Fruit fly (Drosophila melanogaster) whole organism, embryonic: ENCODE data around the gene Syx13.
A peak's percentile ranks its signal among the peaks of the same experiment; 100 is the strongest.

Source experiments
- Atf3 ChIP-seq: fragments of 200-800 bp; sonication (Bioruptor generic); optimal IDR thresholded peaks from 3 replicates; lab custom pipeline; 2016; ENCODE audit warnings: missing biosample characterization, missing genetic modification characterization
- Atf6 ChIP-seq: fragments of 200-800 bp; sonication (Bioruptor generic); IDR thresholded peaks from 2 replicates; pipeline ENCODE4 v1.3.6; 2022; ENCODE audit warnings: missing biosample characterization, missing genetic modification characterization
- BEAF-32 ChIP-seq: fragments of 200-800 bp; sonication (Bioruptor generic); optimal IDR thresholded peaks from 3 replicates; lab custom pipeline; 2017; ENCODE audit warnings: missing biosample characterization, missing genetic modification characterization, mild to moderate bottlenecking, moderate library complexity, missing genetic modification reagents
- Bteb2 ChIP-seq: fragments of 200-800 bp; sonication (Bioruptor generic); optimal IDR thresholded peaks from 2 replicates; lab custom pipeline; 2016; ENCODE audit warnings: missing biosample characterization, missing genetic modification characterization
- CG10274 ChIP-seq: fragments of 200-800 bp; sonication (Bioruptor generic); optimal IDR thresholded peaks from 3 replicates; lab custom pipeline; 2017; ENCODE audit warnings: missing biosample characterization, mild to moderate bottlenecking, missing genetic modification characterization
- CG10959 ChIP-seq: fragments of 200-800 bp; sonication (Bioruptor generic); IDR thresholded peaks from 2 replicates; pipeline ENCODE4 v1.3.6; 2022; ENCODE audit warnings: missing biosample characterization, missing genetic modification characterization
- CG13287 ChIP-seq: fragments of 200-800 bp; sonication (Bioruptor generic); IDR thresholded peaks from 2 replicates; pipeline ENCODE4 v1.3.6; 2022; ENCODE audit warnings: missing biosample characterization, missing genetic modification characterization; ENCODE audit not compliant: partially characterized antibody
- CG13624 ChIP-seq: fragments of 200-800 bp; sonication (Bioruptor generic); optimal IDR thresholded peaks from 2 replicates; lab custom pipeline; 2016; ENCODE audit warnings: missing biosample characterization, missing genetic modification characterization
- CG14441 ChIP-seq: fragments of 200-800 bp; sonication (Bioruptor generic); IDR thresholded peaks from 2 replicates; pipeline ENCODE4 v1.3.6; 2022; ENCODE audit warnings: missing biosample characterization, missing genetic modification characterization
- CG14710 ChIP-seq: fragments of 200-800 bp; sonication (Bioruptor generic); optimal IDR thresholded peaks from 3 replicates; lab custom pipeline; 2019; ENCODE audit warnings: missing biosample characterization, mild to moderate bottlenecking, missing genetic modification characterization, moderate library complexity
- CG15514 ChIP-seq: fragments of 200-800 bp; sonication (Bioruptor generic); optimal IDR thresholded peaks from 3 replicates; lab custom pipeline; 2017; ENCODE audit warnings: missing biosample characterization, missing genetic modification characterization, mild to moderate bottlenecking, moderate library complexity, missing genetic modification reagents
- CG16779 ChIP-seq: fragments of 200-800 bp; sonication (Bioruptor generic); IDR thresholded peaks from 2 replicates; pipeline ENCODE4 v1.3.6; 2022; ENCODE audit warnings: missing biosample characterization, missing genetic modification characterization
- CG17328 ChIP-seq: fragments of 200-800 bp; sonication (Bioruptor generic); IDR thresholded peaks from 2 replicates; pipeline ENCODE4 v1.3.6; 2022; ENCODE audit warnings: missing biosample characterization, missing genetic modification characterization
- CG1792 ChIP-seq: fragments of 200-800 bp; sonication (Bioruptor generic); optimal IDR thresholded peaks from 2 replicates; lab custom pipeline; 2016; ENCODE audit warnings: missing biosample characterization, missing genetic modification characterization
- CG2116 ChIP-seq: fragments of 200-800 bp; sonication (Bioruptor generic); optimal IDR thresholded peaks from 3 replicates; lab custom pipeline; 2018; ENCODE audit warnings: missing biosample characterization, mild to moderate bottlenecking, missing genetic modification characterization
- CG2120 ChIP-seq: fragments of 200-800 bp; sonication (Bioruptor generic); optimal IDR thresholded peaks from 3 replicates; lab custom pipeline; 2016; ENCODE audit warnings: missing biosample characterization, missing genetic modification characterization
- CG30403 ChIP-seq: fragments of 200-800 bp; sonication (Bioruptor generic); optimal IDR thresholded peaks from 3 replicates; lab custom pipeline; 2016; ENCODE audit warnings: missing biosample characterization, missing genetic modification characterization
- CG3995 ChIP-seq: fragments of 200-800 bp; sonication (Bioruptor generic); optimal IDR thresholded peaks from 3 replicates; lab custom pipeline; 2016; ENCODE audit warnings: missing biosample characterization, missing genetic modification characterization
- CG42726 ChIP-seq: fragments of 200-800 bp; sonication (Bioruptor generic); IDR thresholded peaks from 2 replicates; pipeline ENCODE4 v1.3.6; 2022; ENCODE audit warnings: missing biosample characterization, missing genetic modification characterization; ENCODE audit not compliant: partially characterized antibody
- CG4854 ChIP-seq: fragments of 200-800 bp; sonication (Bioruptor generic); optimal IDR thresholded peaks from 2 replicates; lab custom pipeline; 2016; ENCODE audit warnings: missing biosample characterization, missing genetic modification characterization, inconsistent platforms
- CG6654 ChIP-seq: fragments of 200-800 bp; sonication (Bioruptor generic); optimal IDR thresholded peaks from 2 replicates; lab custom pipeline; 2017; ENCODE audit warnings: missing biosample characterization, mild to moderate bottlenecking, missing genetic modification characterization
- CG6813 ChIP-seq: fragments of 200-800 bp; sonication (Bioruptor generic); optimal IDR thresholded peaks from 2 replicates; lab custom pipeline; 2017; ENCODE audit warnings: missing biosample characterization, missing genetic modification characterization, mild to moderate bottlenecking, moderate library complexity, missing genetic modification reagents
- CG7556 ChIP-seq: fragments of 200-800 bp; sonication (Bioruptor generic); optimal IDR thresholded peaks from 2 replicates; lab custom pipeline; 2017; ENCODE audit warnings: missing biosample characterization, mild to moderate bottlenecking, missing genetic modification characterization
- CG7786 ChIP-seq: fragments of 200-800 bp; sonication (Bioruptor generic); optimal IDR thresholded peaks from 2 replicates; lab custom pipeline; 2016; ENCODE audit warnings: missing biosample characterization, missing genetic modification characterization
- CG7963 ChIP-seq: fragments of 200-800 bp; sonication (Bioruptor generic); IDR thresholded peaks from 3 replicates; pipeline ENCODE4 v1.3.6; 2022; ENCODE audit warnings: missing biosample characterization, missing genetic modification characterization; ENCODE audit not compliant: partially characterized antibody
- CG8089 ChIP-seq: fragments of 200-800 bp; sonication (Bioruptor generic); optimal IDR thresholded peaks from 3 replicates; lab custom pipeline; 2016; ENCODE audit warnings: missing biosample characterization, missing genetic modification characterization
- CG8281 ChIP-seq: fragments of 200-800 bp; sonication (Bioruptor generic); optimal IDR thresholded peaks from 2 replicates; lab custom pipeline; 2018; ENCODE audit warnings: missing biosample characterization, mild to moderate bottlenecking, missing genetic modification characterization, moderate library complexity
- CG8388 ChIP-seq: fragments of 200-800 bp; sonication (Bioruptor generic); optimal IDR thresholded peaks from 2 replicates; lab custom pipeline; 2019; ENCODE audit warnings: missing biosample characterization, mild to moderate bottlenecking, missing genetic modification characterization, moderate library complexity
- CG8924 ChIP-seq: fragments of 200-800 bp; optimal IDR thresholded peaks from 3 replicates; lab custom pipeline; 2019; ENCODE audit warnings: missing biosample characterization, mild to moderate bottlenecking, missing genetic modification characterization, moderate library complexity
- Dll ChIP-seq: fragments of 200-800 bp; sonication (Bioruptor generic); IDR thresholded peaks from 4 replicates; pipeline ENCODE4 v1.3.6; 2022; ENCODE audit warnings: missing biosample characterization, missing genetic modification characterization; ENCODE audit not compliant: partially characterized antibody
- HmgZ ChIP-seq: fragments of 200-800 bp; sonication (Bioruptor generic); optimal IDR thresholded peaks from 2 replicates; lab custom pipeline; 2018; ENCODE audit warnings: missing biosample characterization, mild to moderate bottlenecking, missing genetic modification characterization
- Lim3 ChIP-seq: fragments of 200-800 bp; sonication (Bioruptor generic); IDR thresholded peaks from 2 replicates; pipeline ENCODE4 v1.3.6; 2022; ENCODE audit warnings: missing biosample characterization, missing genetic modification characterization
- Lpt ChIP-seq: fragments of >200 bp; optimal IDR thresholded peaks from 2 replicates; lab custom pipeline; 2018; ENCODE audit warnings: missing biosample characterization, missing genetic modification characterization
- Rx ChIP-seq: fragments of 200-800 bp; sonication (Bioruptor generic); IDR thresholded peaks from 2 replicates; pipeline ENCODE4 v1.3.6; 2022; ENCODE audit warnings: missing biosample characterization, missing genetic modification characterization
- Xrp1 ChIP-seq: fragments of 200-800 bp; sonication (Bioruptor generic); IDR thresholded peaks from 2 replicates; pipeline ENCODE4 v1.3.6; 2022; ENCODE audit warnings: missing biosample characterization, missing genetic modification characterization
- ase ChIP-seq: fragments of 200-800 bp; sonication (Bioruptor generic); IDR thresholded peaks from 3 replicates; pipeline ENCODE4 v1.3.6; 2022; ENCODE audit warnings: missing biosample characterization, missing genetic modification characterization
- ftz-f1 ChIP-seq: fragments of 200-800 bp; sonication (Bioruptor generic); optimal IDR thresholded peaks from 2 replicates; lab custom pipeline; 2016; ENCODE audit warnings: missing biosample characterization, missing genetic modification characterization
- hb ChIP-seq: fragments of 200-800 bp; sonication (Bioruptor generic); IDR thresholded peaks from 3 replicates; pipeline ENCODE4 v1.3.6; 2022; ENCODE audit warnings: missing biosample characterization, missing genetic modification characterization; ENCODE audit not compliant: partially characterized antibody
- ken ChIP-seq: fragments of 200-800 bp; sonication (Bioruptor generic); IDR thresholded peaks from 3 replicates; pipeline ENCODE4 v1.3.6; 2022; ENCODE audit warnings: missing biosample characterization, missing genetic modification characterization
- lilli ChIP-seq: fragments of 200-800 bp; sonication (Bioruptor generic); optimal IDR thresholded peaks from 3 replicates; lab custom pipeline; 2016; ENCODE audit warnings: missing biosample characterization, missing genetic modification characterization
- mam ChIP-seq: fragments of 200-800 bp; sonication (Bioruptor generic); optimal IDR thresholded peaks from 3 replicates; lab custom pipeline; 2016; ENCODE audit warnings: missing biosample characterization, missing genetic modification characterization
- nmo ChIP-seq: fragments of 200-800 bp; sonication (Bioruptor generic); optimal IDR thresholded peaks from 2 replicates; lab custom pipeline; 2018; ENCODE audit warnings: missing biosample characterization, mild to moderate bottlenecking, missing genetic modification characterization, moderate library complexity
- sc ChIP-seq, 3 experiments: fragments of >200 bp in 2 of 3; fragments of 200-800 bp in 1 of 3; sonication (Bioruptor generic) in 1 of 3; optimal IDR thresholded peaks; 2 replicates in 2 of 3; 3 replicates in 1 of 3; lab custom pipeline; 2017; ENCODE audit warnings: mild to moderate bottlenecking in 1 of 3, missing biosample characterization in 1 of 3, missing genetic modification characterization in 1 of 3, missing genetic modification reagents in 1 of 3
- sens ChIP-seq: fragments of 200-800 bp; sonication (Bioruptor generic); peaks from one replicate; lab custom pipeline; 2016; ENCODE audit warnings: missing biosample characterization, missing genetic modification characterization
- sens-2 ChIP-seq: fragments of 200-800 bp; sonication (Bioruptor generic); IDR thresholded peaks from 2 replicates; pipeline ENCODE4 v1.3.6; 2022; ENCODE audit warnings: missing biosample characterization, missing genetic modification characterization
- tna ChIP-seq: fragments of 200-800 bp; sonication (Bioruptor generic); IDR thresholded peaks from 2 replicates; pipeline ENCODE4 v1.3.6; 2022; ENCODE audit warnings: missing biosample characterization, missing genetic modification characterization; ENCODE audit not compliant: partially characterized antibody
- usp ChIP-seq: fragments of >200 bp; optimal IDR thresholded peaks from 2 replicates; lab custom pipeline; 2017; ENCODE audit warnings: missing biosample characterization, missing genetic modification characterization
- zen ChIP-seq: fragments of 200-800 bp; sonication (Bioruptor generic); optimal IDR thresholded peaks from 3 replicates; lab custom pipeline; 2018; ENCODE audit warnings: missing biosample characterization, mild to moderate bottlenecking, missing genetic modification characterization, moderate library complexity
- zen2 ChIP-seq: fragments of 200-800 bp; sonication (Bioruptor generic); IDR thresholded peaks from 3 replicates; pipeline ENCODE4 v1.3.6; 2022; ENCODE audit warnings: missing biosample characterization, missing genetic modification characterization; ENCODE audit not compliant: partially characterized antibody

The Syx13 gene

DNA sequence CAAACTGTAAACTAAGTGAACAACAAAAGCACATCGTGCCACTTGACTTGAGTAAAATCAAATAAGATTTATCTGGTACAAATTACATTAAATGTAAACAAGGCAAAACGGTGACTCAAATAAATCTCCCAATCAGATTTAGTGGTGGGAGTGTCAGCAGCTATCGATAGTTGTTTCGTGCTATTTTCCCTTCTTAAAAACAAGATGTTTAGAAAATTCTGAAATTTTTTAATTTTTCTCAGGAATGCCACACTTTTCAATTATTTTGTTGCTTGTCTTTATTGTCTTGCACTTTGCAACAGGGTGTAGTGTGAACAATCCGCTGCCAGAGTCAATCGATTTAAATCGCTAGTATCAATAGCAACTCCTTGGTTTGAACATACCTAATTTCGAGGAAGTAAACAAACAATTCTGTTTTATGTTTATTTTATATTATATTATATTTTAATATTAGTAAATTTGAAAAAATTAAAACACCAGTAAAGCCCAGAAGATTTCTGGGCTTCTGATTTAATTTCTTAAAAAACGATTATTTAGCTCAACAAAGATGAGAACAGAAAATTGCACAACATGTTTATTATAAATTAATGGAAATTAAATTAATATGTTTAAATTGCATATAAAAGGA is 28.9 kb upstream of the Syx13 start, which contains the start of gene MICAL-like:
MICAL-like (minus strand) TSS at position 138 of the 628 bp plus-strand sequence.
- TF ChIP-seq zen (tag; lab: Kevin White, UChicago) (peak; percentile 61), CG10959 (GFP tag; lab: Robert Waterston, UW) (peak; percentile 23; the same call in 1 of the 2 replicates), CG42726 (GFP tag; lab: Robert Waterston, UW) (0 out of 2 replicates have a peak, but pooled peaks have one; percentile 46), Dll (peak; percentile 94), CG6813 (no peak), CG8388 (GFP tag; lab: Kevin White, UChicago) (no peak), CG6654 (GFP tag; lab: Kevin White, UChicago) (no peak), CG16779 (no peak), CG8924 (tag; lab: Kevin White, UChicago) (no peak), HmgZ (peak; percentile 27), sens (GFP tag; lab: Kevin White, UChicago) (peak; percentile 87), CG7963 (GFP tag; lab: Robert Waterston, UW) (peak; percentile 71), Rx (GFP tag; lab: Robert Waterston, UW) (no peak), Xrp1 (GFP tag; lab: Robert Waterston, UW) (peak; percentile 6; the same call in 1 of the 2 replicates), Lpt (GFP tag; lab: Kevin White, UChicago) (no peak), lilli (GFP tag; lab: Kevin White, UChicago) (peak; percentile 27), CG13287 (GFP tag; lab: Robert Waterston, UW) (peak; percentile 89), CG15514 (GFP tag; lab: Kevin White, UChicago) (peak; percentile 19), CG14441 (GFP tag; lab: Robert Waterston, UW) (peak; percentile 36), Atf6 (0 out of 2 replicates have a peak, but pooled peaks have one; percentile 14), ken (peak; percentile 60; the same call in 1 of the 3 replicates), usp (no peak), sc (optimal IDR thresholded peaks at IDR 0.05; lab: Kevin White, UChicago) (no peak), sc (GFP tag; optimal IDR thresholded peaks at IDR 0.05; lab: Kevin White, UChicago) (no peak), CG13624 (GFP tag; lab: Kevin White, UChicago) (peak; percentile 21), ftz-f1 (GFP tag; lab: Kevin White, UChicago) (no peak), CG14710 (tag; lab: Kevin White, UChicago) (peak; percentile 78), nmo (GFP tag; lab: Kevin White, UChicago) (no peak), CG17328 (peak; percentile 16; the same call in 1 of the 2 replicates), BEAF-32 (GFP tag; lab: Kevin White, UChicago) (peak; percentile 75), CG2116 (GFP tag; lab: Kevin White, UChicago) (peak; percentile 21), sens-2 (GFP tag; lab: Robert Waterston, UW) (no peak), CG3995 (peak; percentile 89), CG4854 (GFP tag; lab: Kevin White, UChicago) (no peak), CG2120 (GFP tag; lab: Kevin White, UChicago) (peak; percentile 33), Bteb2 (GFP tag; lab: Kevin White, UChicago) (peak; percentile 17), tna (GFP tag; lab: Robert Waterston, UW) (peak; percentile 72; the same call in 1 of the 2 replicates), CG30403 (GFP tag; lab: Kevin White, UChicago) (no peak), CG1792 (no peak), CG10274 (GFP tag; lab: Kevin White, UChicago) (no peak), ase (peak; percentile 49; the same call in 1 of the 3 replicates), mam (GFP tag; lab: Kevin White, UChicago) (peak; percentile 54), CG7556 (GFP tag; lab: Kevin White, UChicago) (no peak), hb (GFP tag; lab: Robert Waterston, UW) (peak; percentile 80), CG8281 (tag; lab: Kevin White, UChicago) (no peak), CG7786 (GFP tag; lab: Kevin White, UChicago) (peak; percentile 22), CG8089 (GFP tag; lab: Kevin White, UChicago) (no peak), zen2 (GFP tag; lab: Robert Waterston, UW) (peak; percentile 85), Atf3 (GFP tag; lab: Kevin White, UChicago) (peak; percentile 18), Lim3 (GFP tag; lab: Robert Waterston, UW) (no peak)
